Fruit fly (Drosophila melanogaster): ENCODE data around the gene CG17328.
A peak's percentile ranks its signal among the peaks of the same experiment; 100 is the strongest.

The CG17328 gene

dm6 chr2L:16285692-16286359, 13.9 kb upstream of the CG17328 start (continued):
- TF ChIP-seq CG3995 (GFP tag; optimal IDR thresholded peaks at IDR 0.05) (peak; percentile 23), Trl (optimal IDR thresholded peaks at IDR 0.05) (peak; percentile 68 to 87), Trl (GFP tag; optimal IDR thresholded peaks at IDR 0.05) (peak; percentile 65), dan (GFP tag; IDR thresholded peaks at IDR 0.05) (no peak), Side (GFP tag; optimal IDR thresholded peaks at IDR 0.05) (peak; percentile 78), nom (GFP tag; optimal IDR thresholded peaks at IDR 0.05) (peak; percentile 12), corto (GFP tag; optimal IDR thresholded peaks at IDR 0.05) (peak; percentile 77), hbn (GFP tag; IDR thresholded peaks at IDR 0.05; ENCODE audit: partially characterized antibody) (no peak), CG14860 (GFP tag; IDR thresholded peaks at IDR 0.05; ENCODE audit: partially characterized antibody) (no peak), abd-A (tag; optimal IDR thresholded peaks at IDR 0.05) (no peak), emc (GFP tag; optimal IDR thresholded peaks at IDR 0.05) (peak; percentile 73), CG16813 (GFP tag; IDR thresholded peaks at IDR 0.05; ENCODE audit: partially characterized antibody) (no peak), CG4617 (GFP tag; optimal IDR thresholded peaks at IDR 0.05; ENCODE audit: borderline replicate concordance) (peak; percentile 61), CG6854 (GFP tag; optimal IDR thresholded peaks at IDR 0.05) (peak; percentile 84), oc (tag; optimal IDR thresholded peaks at IDR 0.05) (peak; percentile 92), gem (tag; optimal IDR thresholded peaks at IDR 0.05) (peak; percentile 95), Neu2 (GFP tag; optimal IDR thresholded peaks at IDR 0.05; ENCODE audit: borderline replicate concordance) (peak; percentile 63), ssp (GFP tag; IDR thresholded peaks at IDR 0.05) (no peak), CG12071 (GFP tag; optimal IDR thresholded peaks at IDR 0.05) (peak; percentile 90), tx (GFP tag; optimal IDR thresholded peaks at IDR 0.05) (peak; percentile 84), h (optimal IDR thresholded peaks at IDR 0.05) (no peak), stc (GFP tag; IDR thresholded peaks at IDR 0.05) (no peak), nerfin-1 (tag; optimal IDR thresholded peaks at IDR 0.05) (peak; percentile 73), Gsc (GFP tag; IDR thresholded peaks at IDR 0.05) (no peak), CG10366 (GFP tag; IDR thresholded peaks at IDR 0.05) (no peak), CG7928 (GFP tag; optimal IDR thresholded peaks at IDR 0.05) (peak; percentile 32), Mad (GFP tag; optimal IDR thresholded peaks at IDR 0.05) (peak; percentile 85), eve (GFP tag; optimal IDR thresholded peaks at IDR 0.05) (peak in 1 of 2 experiments; percentile 23), CG11696 (GFP tag; IDR thresholded peaks at IDR 0.05) (no peak), CG17328 (GFP tag; IDR thresholded peaks at IDR 0.05) (no peak), croc (GFP tag; conservative IDR thresholded peaks at IDR 0.05) (peak; percentile 82), CG8359 (GFP tag; optimal IDR thresholded peaks at IDR 0.05; ENCODE audit: borderline replicate concordance) (peak; percentile 78), Hsf (GFP tag; optimal IDR thresholded peaks at IDR 0.05) (peak; percentile 91), zf30C (GFP tag; optimal IDR thresholded peaks at IDR 0.05) (peak; percentile 84), CG6254 (GFP tag; optimal IDR thresholded peaks at IDR 0.05) (peak; percentile 80), lilli (GFP tag; optimal IDR thresholded peaks at IDR 0.05) (peak; percentile 86), aop (GFP tag; IDR thresholded peaks at IDR 0.05) (no peak), CG1602 (GFP tag; optimal IDR thresholded peaks at IDR 0.05) (peak; percentile 86), Adf1 (GFP tag; IDR thresholded peaks at IDR 0.05) (no peak), sima (GFP tag; optimal IDR thresholded peaks at IDR 0.05) (peak; percentile 60), CG30020 (tag; optimal IDR thresholded peaks at IDR 0.05) (no peak), CG8089 (GFP tag; optimal IDR thresholded peaks at IDR 0.05) (peak; percentile 78), row (GFP tag; IDR thresholded peaks at IDR 0.05) (no peak), sd (tag; optimal IDR thresholded peaks at IDR 0.05) (peak; percentile 73), z (GFP tag; IDR thresholded peaks at IDR 0.05) (no peak), sqz (GFP tag; optimal IDR thresholded peaks at IDR 0.05) (peak; percentile 25), ems (GFP tag; optimal IDR thresholded peaks at IDR 0.05) (peak; percentile 84), lmd (GFP tag; IDR thresholded peaks at IDR 0.05) (no peak), nau (GFP tag; optimal IDR thresholded peaks at IDR 0.05) (no peak), CG11456 (GFP tag; IDR thresholded peaks at IDR 0.05) (no peak), kah (GFP tag; optimal IDR thresholded peaks at IDR 0.05) (peak; percentile 68)

Measured in whole organism, embryonic.